Fruit fly (Drosophila melanogaster): ENCODE results near the gene CG6023.

dm6 chrX:18309241-18309697, 11.7 kb downstream of the CG6023 start, which contains the start of gene upd1:
- TF ChIP-seq brk (GFP tag; optimal IDR thresholded peaks at IDR 0.05): no peak
- no peak for TF ChIP-seq psq (GFP tag; optimal IDR thresholded peaks at IDR 0.05)
- no peak for TF ChIP-seq Dif (GFP tag; optimal IDR thresholded peaks at IDR 0.05; ENCODE audit: partially characterized antibody)
- TF ChIP-seq Hr78 (GFP tag; optimal IDR thresholded peaks at IDR 0.05): no peak
- TF ChIP-seq pan (optimal IDR thresholded peaks at IDR 0.05): no peak
- TF ChIP-seq Dfd (GFP tag; optimal IDR thresholded peaks at IDR 0.05): no peak
- TF ChIP-seq Vsx2 (GFP tag; optimal IDR thresholded peaks at IDR 0.05; ENCODE audit: partially characterized antibody): no peak
- TF ChIP-seq dsf (GFP tag; optimal IDR thresholded peaks at IDR 0.05; ENCODE audit: borderline replicate concordance): no peak
- TF ChIP-seq woc (GFP tag; optimal IDR thresholded peaks at IDR 0.05): no peak
- TF ChIP-seq dl (GFP tag; optimal IDR thresholded peaks at IDR 0.05; ENCODE audit: insufficient read depth in 1 of 2, partially characterized antibody in 2 of 2): no peak
- no peak for TF ChIP-seq Myc (optimal IDR thresholded peaks at IDR 0.05)
- TF ChIP-seq ey (GFP tag; optimal IDR thresholded peaks at IDR 0.05): no peak
- no peak for TF ChIP-seq OdsH (GFP tag; optimal IDR thresholded peaks at IDR 0.05)
